Fruit fly (Drosophila melanogaster) whole organism, embryonic: Measurements from ENCODE around the gene CG8563.

Source experiments
- Ada2b ChIP-seq: fragments of 200-800 bp; sonication (Bioruptor generic); IDR thresholded peaks from 2 replicates; pipeline ENCODE4 v1.3.6; 2022; ENCODE audit warnings: missing biosample characterization, missing genetic modification characterization
- Aef1 ChIP-seq: fragments of 200-800 bp; sonication (Bioruptor generic); IDR thresholded peaks from 3 replicates; pipeline ENCODE4 v1.3.6; 2022; ENCODE audit warnings: missing biosample characterization, missing genetic modification characterization
- Bdp1 ChIP-seq: fragments of 200-800 bp; sonication (Bioruptor generic); optimal IDR thresholded peaks from 3 replicates; lab custom pipeline; 2016; ENCODE audit warnings: missing biosample characterization, missing genetic modification characterization
- CG1024 ChIP-seq: fragments of 200-800 bp; sonication (Bioruptor generic); IDR thresholded peaks from 2 replicates; pipeline ENCODE4 v1.3.6; 2022; ENCODE audit warnings: missing biosample characterization, missing genetic modification characterization
- CG10979 ChIP-seq: fragments of 200-800 bp; sonication (Bioruptor generic); optimal IDR thresholded peaks from 2 replicates; lab custom pipeline; 2018; ENCODE audit warnings: missing biosample characterization, mild to moderate bottlenecking, missing genetic modification characterization, moderate library complexity
- CG11093 ChIP-seq: fragments of 200-800 bp; sonication (Bioruptor generic); IDR thresholded peaks from 3 replicates; pipeline ENCODE4 v1.3.6; 2022; ENCODE audit warnings: missing biosample characterization, missing genetic modification characterization
- CG11560 ChIP-seq: fragments of 200-800 bp; sonication (Bioruptor generic); IDR thresholded peaks from 3 replicates; pipeline ENCODE4 v1.3.6; 2022; ENCODE audit warnings: missing biosample characterization, missing genetic modification characterization
- CG11723 ChIP-seq: fragments of 200-800 bp; sonication (Bioruptor generic); optimal IDR thresholded peaks from 2 replicates; lab custom pipeline; 2017; ENCODE audit warnings: missing biosample characterization, mild to moderate bottlenecking, missing genetic modification characterization
- CG12155 ChIP-seq: fragments of 200-800 bp; sonication (Bioruptor generic); optimal IDR thresholded peaks from 3 replicates; lab custom pipeline; 2016; ENCODE audit warnings: missing biosample characterization, missing genetic modification characterization
- CG12236 ChIP-seq: fragments of 200-800 bp; sonication (Bioruptor generic); optimal IDR thresholded peaks from 2 replicates; lab custom pipeline; 2016; ENCODE audit warnings: missing biosample characterization, missing genetic modification characterization
- CG12299 ChIP-seq: fragments of 200-800 bp; sonication (Bioruptor generic); optimal IDR thresholded peaks from 2 replicates; lab custom pipeline; 2018; ENCODE audit warnings: missing biosample characterization, mild to moderate bottlenecking, missing genetic modification characterization
- CG13287 ChIP-seq: fragments of 200-800 bp; sonication (Bioruptor generic); IDR thresholded peaks from 2 replicates; pipeline ENCODE4 v1.3.6; 2022; ENCODE audit warnings: missing biosample characterization, missing genetic modification characterization; ENCODE audit not compliant: partially characterized antibody
- CG14710 ChIP-seq: fragments of 200-800 bp; sonication (Bioruptor generic); optimal IDR thresholded peaks from 3 replicates; lab custom pipeline; 2019; ENCODE audit warnings: missing biosample characterization, mild to moderate bottlenecking, missing genetic modification characterization, moderate library complexity
- CG17385 ChIP-seq: fragments of 200-800 bp; sonication (Bioruptor generic); optimal IDR thresholded peaks from 3 replicates; lab custom pipeline; 2018; ENCODE audit warnings: missing biosample characterization, mild to moderate bottlenecking, missing genetic modification characterization
- CG17568 ChIP-seq: fragments of 200-800 bp; sonication (Bioruptor generic); optimal IDR thresholded peaks from 2 replicates; lab custom pipeline; 2018; ENCODE audit warnings: missing biosample characterization, mild to moderate bottlenecking, missing genetic modification characterization, moderate library complexity
- CG2116 ChIP-seq: fragments of 200-800 bp; sonication (Bioruptor generic); optimal IDR thresholded peaks from 3 replicates; lab custom pipeline; 2018; ENCODE audit warnings: missing biosample characterization, mild to moderate bottlenecking, missing genetic modification characterization
- CG2712 ChIP-seq: fragments of 200-800 bp; optimal IDR thresholded peaks from 3 replicates; lab custom pipeline; 2019; ENCODE audit warnings: missing biosample characterization, mild to moderate bottlenecking, missing genetic modification characterization, moderate library complexity
- CG4282 ChIP-seq: fragments of 200-800 bp; sonication (Bioruptor generic); optimal IDR thresholded peaks from 2 replicates; lab custom pipeline; 2016; ENCODE audit warnings: missing biosample characterization, missing genetic modification characterization
- CG7786 ChIP-seq: fragments of 200-800 bp; sonication (Bioruptor generic); optimal IDR thresholded peaks from 2 replicates; lab custom pipeline; 2016; ENCODE audit warnings: missing biosample characterization, missing genetic modification characterization
- CG7839 ChIP-seq: fragments of 200-800 bp; sonication (Bioruptor generic); optimal IDR thresholded peaks from 3 replicates; lab custom pipeline; 2018; ENCODE audit warnings: missing biosample characterization, mild to moderate bottlenecking, missing genetic modification characterization, moderate library complexity
- CG8478 ChIP-seq: fragments of >200 bp; optimal IDR thresholded peaks from 2 replicates; lab custom pipeline; 2018
- CHES-1-like ChIP-seq: fragments of 200-800 bp; sonication (Bioruptor generic); optimal IDR thresholded peaks from 2 replicates; lab custom pipeline; 2016; ENCODE audit warnings: missing biosample characterization, missing genetic modification characterization
- D19B ChIP-seq: fragments of 200-800 bp; sonication (Bioruptor generic); optimal IDR thresholded peaks from 2 replicates; lab custom pipeline; 2017; ENCODE audit warnings: missing biosample characterization, mild to moderate bottlenecking, missing genetic modification characterization
- Eip74EF ChIP-seq, 2 experiments: fragments of 200-800 bp in 1 of 2; fragments of >200 bp in 1 of 2; sonication (Bioruptor generic) in 1 of 2; optimal IDR thresholded peaks; 2 replicates each; lab custom pipeline; 2017 to 2019; ENCODE audit warnings: missing biosample characterization in 2 of 2, missing genetic modification characterization in 2 of 2, mild to moderate bottlenecking in 1 of 2, moderate library complexity in 1 of 2
- H2.0 ChIP-seq: fragments of 200-800 bp; sonication (Bioruptor generic); IDR thresholded peaks from 2 replicates; pipeline ENCODE4 v1.3.6; 2022; ENCODE audit warnings: missing biosample characterization, missing genetic modification characterization
- HLH54F ChIP-seq: fragments of 200-800 bp; sonication (Bioruptor generic); optimal IDR thresholded peaks from 3 replicates; lab custom pipeline; 2016; ENCODE audit warnings: missing biosample characterization, missing genetic modification characterization
- HmgZ ChIP-seq: fragments of 200-800 bp; sonication (Bioruptor generic); optimal IDR thresholded peaks from 2 replicates; lab custom pipeline; 2018; ENCODE audit warnings: missing biosample characterization, mild to moderate bottlenecking, missing genetic modification characterization
- Hr3 ChIP-seq: fragments of 200-800 bp; sonication (Bioruptor generic); optimal IDR thresholded peaks from 3 replicates; lab custom pipeline; 2016; ENCODE audit warnings: missing biosample characterization, missing genetic modification characterization
- Lpt ChIP-seq: fragments of >200 bp; optimal IDR thresholded peaks from 2 replicates; lab custom pipeline; 2018; ENCODE audit warnings: missing biosample characterization, missing genetic modification characterization
- Med ChIP-seq: fragments of 200-800 bp; sonication (Bioruptor generic); peaks from one replicate; lab custom pipeline; 2016; ENCODE audit warnings: missing biosample characterization, missing genetic modification characterization, mild to moderate bottlenecking, inconsistent platforms, moderate library complexity
- PHDP ChIP-seq: fragments of 200-800 bp; sonication (Bioruptor generic); optimal IDR thresholded peaks from 3 replicates; lab custom pipeline; 2018; ENCODE audit warnings: missing biosample characterization, mild to moderate bottlenecking, missing genetic modification characterization, moderate library complexity
- Pdp1 ChIP-seq, 2 experiments: fragments of 200-800 bp; sonication (Bioruptor generic); optimal IDR thresholded peaks; 3 replicates each; lab custom pipeline; 2016; ENCODE audit warnings: missing biosample characterization in 2 of 2, missing genetic modification characterization in 2 of 2, mild to moderate bottlenecking in 1 of 2, moderate library complexity in 1 of 2
- Scr ChIP-seq: fragments of 200-800 bp; sonication (Bioruptor generic); IDR thresholded peaks from 2 replicates; pipeline ENCODE4 v1.3.6; 2022; ENCODE audit warnings: missing biosample characterization, missing genetic modification characterization; ENCODE audit not compliant: partially characterized antibody
- Side ChIP-seq: fragments of 200-800 bp; sonication (Bioruptor generic); optimal IDR thresholded peaks from 2 replicates; lab custom pipeline; 2016; ENCODE audit warnings: missing biosample characterization, missing genetic modification characterization
- Spps ChIP-seq: fragments of 200-800 bp; sonication (Bioruptor generic); optimal IDR thresholded peaks from 2 replicates; lab custom pipeline; 2018; ENCODE audit warnings: missing biosample characterization, mild to moderate bottlenecking, missing genetic modification characterization
- Usf ChIP-seq: fragments of 200-800 bp; sonication (Bioruptor generic); optimal IDR thresholded peaks from 2 replicates; lab custom pipeline; 2017; ENCODE audit warnings: missing genotype, missing biosample characterization, missing genetic modification characterization
- Xbp1 ChIP-seq: fragments of 200-800 bp; sonication (Bioruptor generic); optimal IDR thresholded peaks from 3 replicates; lab custom pipeline; 2016; ENCODE audit warnings: missing biosample characterization, mild to moderate bottlenecking, missing genetic modification characterization
- cg ChIP-seq: fragments of 200-800 bp; sonication (Bioruptor generic); optimal IDR thresholded peaks from 3 replicates; lab custom pipeline; 2019; ENCODE audit warnings: missing biosample characterization, mild to moderate bottlenecking, missing genetic modification characterization, moderate library complexity
- dmrt11E ChIP-seq: fragments of 200-800 bp; sonication (Bioruptor generic); optimal IDR thresholded peaks from 3 replicates; lab custom pipeline; 2018; ENCODE audit warnings: missing biosample characterization, mild to moderate bottlenecking, missing genetic modification characterization, moderate library complexity
- eyg ChIP-seq: fragments of 200-800 bp; sonication (Bioruptor generic); optimal IDR thresholded peaks from 3 replicates; lab custom pipeline; 2016; ENCODE audit warnings: missing biosample characterization, missing genetic modification characterization
- fd102C ChIP-seq: fragments of 200-800 bp; sonication (Bioruptor generic); optimal IDR thresholded peaks from 2 replicates; lab custom pipeline; 2018; ENCODE audit warnings: missing biosample characterization, mild to moderate bottlenecking, missing genetic modification characterization, moderate library complexity
- gcm ChIP-seq: fragments of 200-800 bp; sonication (Bioruptor generic); optimal IDR thresholded peaks from 2 replicates; lab custom pipeline; 2019; ENCODE audit warnings: missing biosample characterization, mild to moderate bottlenecking, missing genetic modification characterization, moderate library complexity
- grn ChIP-seq: fragments of 200-800 bp; sonication (Bioruptor generic); optimal IDR thresholded peaks from 3 replicates; lab custom pipeline; 2017; ENCODE audit warnings: missing biosample characterization, missing genetic modification characterization
- ind ChIP-seq: fragments of 200-800 bp; sonication (Bioruptor generic); optimal IDR thresholded peaks from 3 replicates; lab custom pipeline; 2016; ENCODE audit warnings: missing biosample characterization, missing genetic modification characterization
- pho ChIP-seq: fragments of 200-800 bp; sonication (Bioruptor generic); optimal IDR thresholded peaks from 2 replicates; lab custom pipeline; 2016; ENCODE audit warnings: missing biosample characterization, missing genetic modification characterization
- sc ChIP-seq, 3 experiments: fragments of >200 bp in 2 of 3; fragments of 200-800 bp in 1 of 3; sonication (Bioruptor generic) in 1 of 3; optimal IDR thresholded peaks; 2 replicates in 2 of 3; 3 replicates in 1 of 3; lab custom pipeline; 2017; ENCODE audit warnings: mild to moderate bottlenecking in 1 of 3, missing biosample characterization in 1 of 3, missing genetic modification characterization in 1 of 3, missing genetic modification reagents in 1 of 3
- slbo ChIP-seq: fragments of 200-800 bp; sonication (Bioruptor generic); IDR thresholded peaks from 2 replicates; pipeline ENCODE4 v1.3.6; 2022; ENCODE audit warnings: missing biosample characterization, missing genetic modification characterization
- slp2 ChIP-seq: fragments of 200-800 bp; sonication (Bioruptor generic); optimal IDR thresholded peaks from 2 replicates; lab custom pipeline; 2016; ENCODE audit warnings: missing biosample characterization, missing genetic modification characterization
- sob ChIP-seq: fragments of 200-800 bp; sonication (Bioruptor generic); IDR thresholded peaks from 2 replicates; pipeline ENCODE4 v1.3.6; 2022; ENCODE audit warnings: missing biosample characterization, missing genetic modification characterization
- sug ChIP-seq: fragments of 200-800 bp; optimal IDR thresholded peaks from 2 replicates; lab custom pipeline; 2019; ENCODE audit warnings: missing biosample characterization, mild to moderate bottlenecking, missing genetic modification characterization, moderate library complexity
- usp ChIP-seq: fragments of >200 bp; optimal IDR thresholded peaks from 2 replicates; lab custom pipeline; 2017; ENCODE audit warnings: missing biosample characterization, missing genetic modification characterization

The CG8563 gene

DNA sequence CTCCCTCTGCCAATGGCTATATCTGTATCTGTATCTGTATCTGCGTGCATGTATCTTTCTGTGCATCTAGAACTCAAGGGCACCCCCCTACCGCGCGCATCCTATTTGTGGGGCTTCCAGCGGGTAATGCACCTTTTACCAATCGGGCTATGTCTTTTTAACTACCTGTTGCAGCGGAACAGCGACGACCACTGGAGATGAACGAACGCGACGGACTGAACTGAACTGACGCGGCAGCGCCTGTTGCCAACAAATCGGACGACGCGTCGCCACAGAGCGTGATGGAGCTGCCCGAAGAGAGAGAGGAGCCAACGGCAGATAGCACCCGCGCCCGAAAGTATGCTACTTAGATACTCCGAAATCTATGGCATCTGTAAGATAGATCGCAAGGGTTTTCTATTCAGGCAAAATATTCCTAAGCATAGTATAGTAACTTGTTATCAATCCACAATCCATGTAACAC is 45.5 kb upstream of the CG8563 start, which contains the start of gene Cln7 (continued):
- no peak for TF ChIP-seq Spps (tag; lab: Kevin White, UChicago)
- no peak for TF ChIP-seq CG17568 (GFP tag; lab: Kevin White, UChicago)
- TF ChIP-seq Scr (GFP tag; lab: Robert Waterston, UW), result peak; percentile 46
- TF ChIP-seq CG11560 (tag; lab: Robert Waterston, UW), result no peak
- TF ChIP-seq Pdp1 (GFP tag; optimal IDR thresholded peaks at IDR 0.05; lab: Kevin White, UChicago), result peak in 1 of 2 experiments; percentile 10
- TF ChIP-seq CG12155 (GFP tag; lab: Kevin White, UChicago), result no peak
- no peak for TF ChIP-seq Aef1 (GFP tag; lab: Robert Waterston, UW)
- no peak for TF ChIP-seq CG12236 (GFP tag; lab: Kevin White, UChicago)
- TF ChIP-seq Ada2b (GFP tag; lab: Robert Waterston, UW), result no peak
- peak; percentile 30 for TF ChIP-seq Side (GFP tag; lab: Kevin White, UChicago)
- TF ChIP-seq CG2712 (tag; lab: Kevin White, UChicago), result peak; percentile 56
- peak; percentile 50 for TF ChIP-seq PHDP (tag; lab: Kevin White, UChicago)
- no peak for TF ChIP-seq CG11093 (GFP tag; lab: Robert Waterston, UW)
- TF ChIP-seq slbo (GFP tag; lab: Robert Waterston, UW), result no peak
- no peak for TF ChIP-seq pho (GFP tag; lab: Kevin White, UChicago)
- TF ChIP-seq sc (optimal IDR thresholded peaks at IDR 0.05; lab: Kevin White, UChicago), result no peak
- TF ChIP-seq sc (GFP tag; optimal IDR thresholded peaks at IDR 0.05; lab: Kevin White, UChicago), result no peak
- TF ChIP-seq CG2116 (GFP tag; lab: Kevin White, UChicago), result peak; percentile 5
- TF ChIP-seq Eip74EF (GFP tag; optimal IDR thresholded peaks at IDR 0.05; lab: Kevin White, UChicago), result peak in 1 of 2 experiments; percentile 29
- TF ChIP-seq dmrt11E (tag; lab: Kevin White, UChicago), result no peak
- no peak for TF ChIP-seq CG8478
- peak; percentile 61 for TF ChIP-seq cg (GFP tag; lab: Kevin White, UChicago)
- peak; percentile 20 for TF ChIP-seq CG14710
- TF ChIP-seq Lpt, result no peak
- no peak for TF ChIP-seq Xbp1 (GFP tag; lab: Kevin White, UChicago)
- TF ChIP-seq usp (GFP tag; lab: Kevin White, UChicago), result no peak
- TF ChIP-seq CG12299 (tag; lab: Kevin White, UChicago), result no peak
- TF ChIP-seq CG7786 (GFP tag; lab: Kevin White, UChicago), result peak; percentile 8
- TF ChIP-seq sug (tag; lab: Kevin White, UChicago), result peak; percentile 52
- no peak for TF ChIP-seq H2.0 (GFP tag; lab: Robert Waterston, UW)
- peak; percentile 92 for TF ChIP-seq Med
- TF ChIP-seq Bdp1 (GFP tag; lab: Kevin White, UChicago), result no peak
- TF ChIP-seq CG4282 (GFP tag; lab: Kevin White, UChicago), result no peak
- 0 out of 2 replicates have a peak, but pooled peaks have one; percentile 42 for TF ChIP-seq CG13287 (GFP tag; lab: Robert Waterston, UW)
- TF ChIP-seq CG7839, result peak; percentile 25
- no peak for TF ChIP-seq slp2
- TF ChIP-seq sob (GFP tag; lab: Robert Waterston, UW), result peak; percentile 35; the same call in 1 of the 2 replicates
- TF ChIP-seq HLH54F (GFP tag; lab: Kevin White, UChicago), result no peak
- TF ChIP-seq grn (GFP tag; lab: Kevin White, UChicago), result peak; percentile 80
- TF ChIP-seq CG17385 (GFP tag; lab: Kevin White, UChicago), result peak; percentile 53
- peak; percentile 53 for TF ChIP-seq CG10979 (tag; lab: Kevin White, UChicago)
- no peak for TF ChIP-seq fd102C
- TF ChIP-seq D19B (GFP tag; lab: Kevin White, UChicago), result no peak
- peak; percentile 43 for TF ChIP-seq HmgZ
- no peak for TF ChIP-seq Hr3 (GFP tag; lab: Kevin White, UChicago)
- no peak for TF ChIP-seq CG1024 (GFP tag; lab: Robert Waterston, UW)
- TF ChIP-seq eyg (GFP tag; lab: Kevin White, UChicago), result no peak
- peak; percentile 38 for TF ChIP-seq CHES-1-like (GFP tag; lab: Kevin White, UChicago)
- peak; percentile 43 for TF ChIP-seq gcm
- TF ChIP-seq Usf (GFP tag; lab: Kevin White, UChicago), result no peak
- no peak for TF ChIP-seq CG11723 (GFP tag; lab: Kevin White, UChicago)
- TF ChIP-seq ind (GFP tag; lab: Kevin White, UChicago), result no peak
